Worm (Caenorhabditis elegans): ENCODE data around the gene clec-122.
"Not testable (repeated sequence)": the region's sequence is repeated elsewhere in the genome, so short reads cannot be mapped to it uniquely, and the experiment has no call there.

Gene clec-122

DNA sequence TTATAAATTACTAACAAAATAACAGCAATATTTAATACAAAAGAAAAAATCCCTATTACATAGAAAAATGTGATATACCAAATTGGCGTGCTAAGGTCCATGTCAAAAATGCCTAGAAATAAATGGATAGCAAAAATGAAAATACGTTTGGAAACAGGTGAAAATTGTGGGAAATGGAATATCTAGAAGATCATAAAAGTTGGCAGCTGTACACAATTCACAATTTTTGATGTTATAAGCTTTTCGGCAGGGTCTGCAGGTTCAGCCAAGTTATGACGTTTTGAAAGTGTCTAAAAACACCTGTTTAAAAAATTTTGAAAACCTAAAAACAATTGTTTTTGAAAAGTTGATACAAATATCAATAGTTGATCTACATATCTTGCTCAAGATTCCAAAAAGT, 37.0 kb downstream of the clec-122 start, which contains the start of gene sri-42:
Gene sri-42, minus strand, starts transcription at position 101 of the 400 bp plus-strand sequence.
- TF ChIP-seq mxl-3 (GFP tag; optimal IDR thresholded peaks at IDR 0.05); F10B5.3 (tag; optimal IDR thresholded peaks at IDR 0.05); dve-1 (tag; optimal IDR thresholded peaks at IDR 0.05; ENCODE audit: insufficient read depth): not testable (repeated sequence)

DNA sequence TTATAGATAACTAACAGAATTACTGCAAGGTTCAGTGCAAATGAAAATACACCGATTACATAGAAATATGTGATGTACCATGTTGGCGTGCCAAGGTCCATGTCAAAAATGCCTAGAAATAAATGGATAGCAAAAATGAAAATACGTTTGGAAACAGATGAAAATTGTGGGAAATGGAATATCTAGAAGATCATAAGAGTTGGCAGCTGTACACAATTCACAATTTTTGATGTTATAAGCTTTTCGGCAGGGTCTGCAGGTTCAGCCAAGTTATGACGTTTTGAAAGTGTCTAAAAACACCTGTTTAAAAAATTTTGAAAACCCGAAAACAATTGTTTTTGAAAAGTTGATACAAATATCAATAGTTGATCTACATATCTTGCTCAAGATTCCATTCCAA, 38.7 kb downstream of the clec-122 start, which contains the start of gene sri-43:
Gene sri-43, minus strand, starts transcription at position 101 of the 400 bp plus-strand sequence.
- TF ChIP-seq nhr-111 (GFP tag; optimal IDR thresholded peaks at IDR 0.05); daf-16 (GFP tag; optimal IDR thresholded peaks at IDR 0.05); daf-16 (tag; optimal IDR thresholded peaks at IDR 0.05); nhr-41 (GFP tag; IDR thresholded peaks at IDR 0.05): not testable (repeated sequence)

DNA sequence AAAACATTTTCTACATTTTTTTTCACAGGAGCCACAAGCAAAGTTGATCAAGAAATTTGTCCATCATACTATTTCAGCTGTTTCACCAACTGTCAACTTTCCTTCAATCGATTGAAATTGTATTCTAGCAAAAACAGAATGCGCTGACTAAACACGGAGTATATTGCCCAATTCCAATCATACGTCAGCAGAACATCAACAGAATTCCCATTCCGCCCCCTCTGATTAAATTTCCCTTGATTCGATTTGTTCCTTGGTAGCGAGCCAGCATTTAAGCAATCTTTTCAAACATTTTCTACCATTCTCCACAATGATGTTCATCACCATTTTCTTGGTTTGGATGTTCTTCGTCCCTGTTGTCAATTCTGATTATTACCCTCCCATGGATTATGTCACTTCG, 40.0 kb downstream of the clec-122 start, which contains the start of gene T10D4.15:
Gene T10D4.15, plus strand, starts transcription at position 301 of the 400 bp plus-strand sequence.
- TF ChIP-seq ces-1 (GFP tag; optimal IDR thresholded peaks at IDR 0.05), result no peak
- TF ChIP-seq unc-62 (GFP tag; optimal IDR thresholded peaks at IDR 0.05 in 1 of 2), result peak in 1 of 2 experiments; percentile 45
- no peak for TF ChIP-seq unc-62 (tag; optimal IDR thresholded peaks at IDR 0.05)

DNA sequence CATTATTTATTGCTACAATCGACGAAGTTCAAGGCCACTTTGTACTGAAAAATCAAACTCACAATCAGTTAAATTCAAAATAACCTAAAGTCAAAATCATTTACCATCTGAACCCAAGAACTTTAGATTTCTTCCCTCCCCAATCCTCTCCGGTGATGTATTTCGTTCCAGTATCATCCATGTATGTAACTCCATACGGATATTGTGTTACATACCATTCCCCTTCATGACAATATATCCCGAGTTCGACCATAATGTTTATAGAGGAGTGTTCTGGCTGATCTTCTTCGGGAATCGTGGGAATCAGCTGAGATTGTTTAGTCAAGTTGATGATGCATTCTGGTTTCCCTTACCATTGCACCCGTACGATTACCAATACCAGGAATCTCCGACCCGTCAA, 42.5 kb downstream of the clec-122 start:
- TF ChIP-seq ztf-11 (tag; optimal IDR thresholded peaks at IDR 0.05), result no peak
- peak in 1 of 2 experiments; percentile 92 for TF ChIP-seq unc-62 (GFP tag; optimal IDR thresholded peaks at IDR 0.05 in 1 of 2)
- no peak for TF ChIP-seq unc-62 (tag; optimal IDR thresholded peaks at IDR 0.05)

DNA sequence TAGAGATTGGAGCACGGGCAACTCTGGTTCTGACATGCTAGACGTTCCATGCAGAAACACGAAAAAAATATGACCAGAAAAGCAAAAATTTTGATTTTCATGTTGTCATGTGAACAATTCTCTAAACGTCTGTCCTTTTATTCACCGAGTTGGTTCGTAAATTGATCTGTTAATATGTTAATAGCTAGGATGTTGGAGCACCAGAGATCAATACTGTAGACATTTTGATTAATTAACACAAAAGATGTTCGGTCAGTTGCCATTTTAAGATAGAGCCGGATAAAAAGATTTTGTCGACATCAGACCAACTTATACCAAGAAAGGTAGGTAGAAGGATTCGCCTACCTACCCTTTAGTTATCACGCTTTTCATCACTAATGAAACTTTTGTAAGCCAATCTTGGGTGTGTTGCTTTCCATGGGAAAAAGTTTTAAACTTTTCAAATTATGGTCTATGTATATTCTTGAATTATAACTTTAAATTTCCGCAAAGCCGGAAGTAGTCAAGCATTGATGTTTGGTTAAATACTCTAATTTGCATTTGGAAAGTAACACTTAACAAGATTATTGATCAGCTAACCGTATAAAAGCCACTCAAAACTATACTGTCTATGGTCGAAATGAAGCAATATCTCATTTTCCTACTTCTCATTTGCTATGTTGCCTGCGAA, 43.8 kb downstream of the clec-122 start, which contains the start of the genes T10D4.11 and T10D4.1:
Gene T10D4.11, minus strand, starts transcription at position 101 of the 670 bp plus-strand sequence.
Gene T10D4.1, plus strand, starts transcription at position 620 of the 670 bp plus-strand sequence.
- TF ChIP-seq aha-1 (tag) (peak; percentile 3), lin-1 (GFP tag; IDR thresholded peaks at IDR 0.05) (no peak)

DNA sequence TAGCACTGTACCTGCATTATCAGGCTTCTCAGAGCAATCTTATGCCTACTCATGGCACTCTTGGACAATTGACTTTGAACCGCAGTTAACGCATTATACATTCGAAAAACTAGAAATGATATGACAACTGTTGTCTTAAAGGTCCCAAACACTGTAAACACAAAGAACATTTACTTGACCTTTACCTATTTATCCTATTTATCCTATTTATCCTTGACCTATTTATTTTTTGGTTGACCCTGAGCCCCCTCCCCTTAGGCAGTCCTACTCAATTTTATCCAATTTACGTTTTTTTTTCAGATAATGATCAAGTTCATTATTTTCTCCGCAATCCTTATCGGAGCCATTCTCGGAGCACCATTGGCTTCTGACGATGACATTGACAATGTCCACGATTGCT, 45.8 kb downstream of the clec-122 start, which contains the start of the genes T10D4.14 and T10D4.19:
Gene T10D4.14, minus strand, starts transcription at position 101 of the 400 bp plus-strand sequence.
Gene T10D4.19, plus strand, starts transcription at position 304 of the 400 bp plus-strand sequence.
- TF ChIP-seq Y5F2A.4 (GFP tag; optimal IDR thresholded peaks at IDR 0.05) (no peak), jun-1 (tag; optimal IDR thresholded peaks at IDR 0.05) (no peak), ceh-82 (tag; optimal IDR thresholded peaks at IDR 0.05) (no peak), Y75B8A.6 (GFP tag; IDR thresholded peaks at IDR 0.05) (no peak), dmd-8 (GFP tag; IDR thresholded peaks at IDR 0.05) (no peak), lin-1 (GFP tag; IDR thresholded peaks at IDR 0.05) (no peak), madf-9 (GFP tag; conservative IDR thresholded peaks at IDR 0.05) (no peak), F26F4.8 (GFP tag; conservative IDR thresholded peaks at IDR 0.05) (no peak), nhr-237 (tag; optimal IDR thresholded peaks at IDR 0.05) (no peak), madf-5 (GFP tag; IDR thresholded peaks at IDR 0.05) (no peak), daf-16 (GFP tag; optimal IDR thresholded peaks at IDR 0.05) (no peak), daf-16 (tag; optimal IDR thresholded peaks at IDR 0.05) (no peak), lin-15B (tag; optimal IDR thresholded peaks at IDR 0.05) (no peak), pqm-1 (tag; optimal IDR thresholded peaks at IDR 0.05) (no peak), rbr-2 (tag; optimal IDR thresholded peaks at IDR 0.05) (no peak)

DNA sequence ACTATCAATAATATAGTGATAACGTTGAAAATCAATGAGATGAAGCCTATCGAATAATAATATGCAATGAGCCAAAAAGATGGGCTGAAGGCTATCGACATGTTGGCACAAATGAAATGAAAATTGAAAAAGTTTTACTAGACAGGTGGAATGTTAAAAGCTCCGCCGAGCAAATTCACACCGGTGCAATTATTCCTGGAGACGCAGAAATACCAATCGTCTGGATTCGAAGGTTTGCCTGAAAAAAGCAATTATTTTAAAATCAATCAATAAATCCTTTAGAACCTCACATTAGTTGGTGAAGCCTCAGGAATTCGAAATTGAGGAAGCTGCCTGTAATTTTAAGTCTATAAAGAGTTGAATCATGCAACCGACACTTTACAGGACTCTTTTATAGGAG, 48.5 kb downstream of the clec-122 start, which contains the start of gene sri-32:
Gene sri-32, minus strand, starts transcription at position 101 of the 400 bp plus-strand sequence.
- TF ChIP-seq daf-16 (GFP tag; optimal IDR thresholded peaks at IDR 0.05), result no peak
- TF ChIP-seq daf-16 (tag; optimal IDR thresholded peaks at IDR 0.05), result no peak
- no peak for TF ChIP-seq nhr-25 (tag; optimal IDR thresholded peaks at IDR 0.05; ENCODE audit: borderline replicate concordance, insufficient read depth)
- no peak for TF ChIP-seq spr-3 (GFP tag; optimal IDR thresholded peaks at IDR 0.05)
- TF ChIP-seq arid-1 (GFP tag; conservative IDR thresholded peaks at IDR 0.05), result no peak
- TF ChIP-seq ceh-62 (tag; optimal IDR thresholded peaks at IDR 0.05), result no peak
- no peak for TF ChIP-seq T20F7.1 (GFP tag; optimal IDR thresholded peaks at IDR 0.05)
- TF ChIP-seq R02D3.7 (tag; optimal IDR thresholded peaks at IDR 0.05), result no peak
- TF ChIP-seq mes-2 (tag; optimal IDR thresholded peaks at IDR 0.05; ENCODE audit: poor library complexity, severe bottlenecking), result no peak
- no peak for TF ChIP-seq dve-1 (tag; optimal IDR thresholded peaks at IDR 0.05; ENCODE audit: insufficient read depth)

Measured in whole organism, L4 larva.